Worm (Caenorhabditis elegans) whole organism, young adult: ENCODE results near the gene T05C12.4.

ENCODE experiments used
- B0336.3 ChIP-seq: fragments of 200-800 bp; sonication (Bioruptor generic); IDR thresholded peaks from 2 replicates; pipeline ENCODE4 v1.3.6; 2022; ENCODE audit warnings: missing genetic modification characterization, missing compliant biosample characterization
- D2030.7 ChIP-seq: fragments of 200-800 bp; sonication (Bioruptor generic); IDR thresholded peaks from 2 replicates; pipeline ENCODE4 v1.3.6; 2022; ENCODE audit warnings: missing genetic modification reagents, missing genetic modification characterization, missing compliant biosample characterization
- F52B5.7 ChIP-seq: sonication (generic microtip); optimal IDR thresholded peaks from 2 replicates; lab custom pipeline; 2016; ENCODE audit warnings: mild to moderate bottlenecking, missing genetic modification characterization, missing compliant biosample characterization
- F55B11.4 ChIP-seq: sonication (generic microtip); optimal IDR thresholded peaks from 2 replicates; lab custom pipeline; 2016; ENCODE audit warnings: missing compliant biosample characterization, missing genetic modification characterization, borderline replicate concordance; ENCODE audit not compliant: insufficient read depth
- K12H6.12 ChIP-seq: fragments of 200-800 bp; sonication (Bioruptor generic); optimal IDR thresholded peaks from 2 replicates; lab custom pipeline; 2018; ENCODE audit warnings: mild to moderate bottlenecking, missing genetic modification characterization, missing compliant biosample characterization
- T07F8.4 ChIP-seq: sonication (generic microtip); optimal IDR thresholded peaks from 2 replicates; lab custom pipeline; 2016; ENCODE audit warnings: mild to moderate bottlenecking, missing genetic modification characterization, moderate library complexity, missing compliant biosample characterization
- Y53F4B.3 ChIP-seq: fragments of 200-800 bp; sonication (Bioruptor generic); IDR thresholded peaks from 2 replicates; pipeline ENCODE4 v1.3.6; 2022; ENCODE audit warnings: missing genetic modification reagents, missing genetic modification characterization, missing compliant biosample characterization
- Y79H2A.3 ChIP-seq: fragments of 200-800 bp; sonication (Bioruptor generic); conservative IDR thresholded peaks from 2 replicates; pipeline ENCODE4 v1.3.6; 2022; ENCODE audit warnings: missing genetic modification reagents, missing genetic modification characterization, missing compliant biosample characterization
- Y95B8A.8 ChIP-seq: fragments of 200-800 bp; sonication (Bioruptor generic); IDR thresholded peaks from 2 replicates; pipeline ENCODE4 v1.3.6; 2022; ENCODE audit warnings: missing genetic modification reagents, missing genetic modification characterization, missing compliant biosample characterization
- ZK185.1 ChIP-seq: sonication (generic microtip); optimal IDR thresholded peaks from 2 replicates; lab custom pipeline; 2016; ENCODE audit warnings: mild to moderate bottlenecking, missing genetic modification characterization, missing compliant biosample characterization; ENCODE audit not compliant: poor library complexity, severe bottlenecking
- aptf-3 ChIP-seq: fragments of 200-800 bp; sonication (Bioruptor generic); IDR thresholded peaks from 2 replicates; pipeline ENCODE4 v1.3.6; 2022; ENCODE audit warnings: missing genetic modification characterization, missing compliant biosample characterization
- attf-5 ChIP-seq: fragments of 200-800 bp; sonication (Bioruptor generic); optimal IDR thresholded peaks from 2 replicates; lab custom pipeline; 2018; ENCODE audit warnings: mild to moderate bottlenecking, missing genetic modification characterization, missing compliant biosample characterization
- cebp-1 ChIP-seq, 2 experiments: fragments of 200-800 bp in 1 of 2; sonication (Bioruptor generic) in 1 of 2; sonication (generic microtip) in 1 of 2; IDR thresholded peaks in 1 of 2; optimal IDR thresholded peaks in 1 of 2; 2 replicates each; pipeline versions ENCODE4 v1.3.6 to Lab custom; 2017 to 2022; ENCODE audit warnings: missing compliant biosample characterization in 2 of 2, missing genetic modification characterization in 2 of 2, mild to moderate bottlenecking in 1 of 2, missing genetic modification reagents in 1 of 2, moderate library complexity in 1 of 2
- dox-1 ChIP-seq: fragments of 200-800 bp; sonication (Bioruptor generic); IDR thresholded peaks from 2 replicates; pipeline ENCODE4 v1.3.6; 2022; ENCODE audit warnings: missing genetic modification reagents, missing genetic modification characterization, missing compliant biosample characterization
- efl-1 ChIP-seq: fragments of 150-350 bp; optimal IDR thresholded peaks from 2 replicates; lab custom pipeline; 2014; ENCODE audit warnings: missing biosample characterization, missing genetic modification reagents, missing genetic modification characterization
- hmg-1.2 ChIP-seq: fragments of 200-800 bp; sonication (Bioruptor generic); IDR thresholded peaks from 2 replicates; pipeline ENCODE4 v1.3.6; 2022; ENCODE audit warnings: missing genetic modification reagents, missing genetic modification characterization, missing compliant biosample characterization
- hmg-20 ChIP-seq: fragments of 200-800 bp; sonication (Bioruptor generic); IDR thresholded peaks from 2 replicates; pipeline ENCODE4 v1.3.6; 2022; ENCODE audit warnings: missing genetic modification reagents, missing genetic modification characterization, missing compliant biosample characterization
- hrde-1 ChIP-seq: sonication (generic microtip); optimal IDR thresholded peaks from 2 replicates; lab custom pipeline; 2016; ENCODE audit warnings: missing genetic modification characterization, mild to moderate bottlenecking, missing compliant biosample characterization, moderate library complexity, missing genotype, missing genetic modification reagents, borderline replicate concordance
- let-607 ChIP-seq, 2 experiments: fragments of 200-800 bp in 1 of 2; sonication (Bioruptor generic) in 1 of 2; sonication (generic microtip) in 1 of 2; optimal IDR thresholded peaks; 2 replicates each; lab custom pipeline; 2016 to 2018; ENCODE audit warnings: mild to moderate bottlenecking in 2 of 2, missing compliant biosample characterization in 2 of 2, missing genetic modification characterization in 2 of 2, moderate library complexity in 2 of 2, missing genotype in 1 of 2
- lin-54 ChIP-seq: fragments of 200-800 bp; sonication (Bioruptor generic); optimal IDR thresholded peaks from 2 replicates; lab custom pipeline; 2018; ENCODE audit warnings: mild to moderate bottlenecking, missing genetic modification characterization, missing compliant biosample characterization
- lsl-1 ChIP-seq: fragments of 200-800 bp; sonication (Bioruptor generic); optimal IDR thresholded peaks from 2 replicates; lab custom pipeline; 2018; ENCODE audit warnings: mild to moderate bottlenecking, missing genetic modification characterization, moderate library complexity, missing compliant biosample characterization
- lsy-27 ChIP-seq: sonication (generic microtip); optimal IDR thresholded peaks from 2 replicates; lab custom pipeline; 2017; ENCODE audit warnings: missing genetic modification characterization, mild to moderate bottlenecking, missing compliant biosample characterization, antibody characterized with exemption, missing genotype, borderline replicate concordance; ENCODE audit not compliant: insufficient read depth
- madf-6 ChIP-seq: fragments of 200-800 bp; sonication (Bioruptor generic); IDR thresholded peaks from 2 replicates; pipeline ENCODE4 v1.3.6; 2022; ENCODE audit warnings: missing genetic modification reagents, missing genetic modification characterization, missing compliant biosample characterization
- mcd-1 ChIP-seq: fragments of 200-800 bp; sonication (Bioruptor generic); IDR thresholded peaks from 2 replicates; pipeline ENCODE4 v1.3.6; 2022; ENCODE audit warnings: missing genetic modification reagents, missing genetic modification characterization, missing compliant biosample characterization
- mxl-1 ChIP-seq: sonication (generic microtip); optimal IDR thresholded peaks from 2 replicates; lab custom pipeline; 2016; ENCODE audit warnings: missing genetic modification characterization, missing compliant biosample characterization
- nfya-1 ChIP-seq: sonication (generic microtip); optimal IDR thresholded peaks from 2 replicates; lab custom pipeline; 2017; ENCODE audit warnings: antibody characterized with exemption, missing compliant biosample characterization, missing genetic modification characterization, borderline replicate concordance; ENCODE audit not compliant: insufficient read depth
- nfyb-1 ChIP-seq: fragments of 200-800 bp; sonication (Bioruptor generic); IDR thresholded peaks from 2 replicates; pipeline ENCODE4 v1.3.6; 2022; ENCODE audit warnings: missing genetic modification reagents, missing genetic modification characterization, missing compliant biosample characterization
- nhr-120 ChIP-seq: fragments of 200-800 bp; sonication (Bioruptor generic); IDR thresholded peaks from 2 replicates; pipeline ENCODE4 v1.3.6; 2022; ENCODE audit warnings: missing genetic modification characterization, missing compliant biosample characterization
- nhr-80 ChIP-seq: sonication (generic microtip); optimal IDR thresholded peaks from 2 replicates; lab custom pipeline; 2016; ENCODE audit warnings: missing genetic modification characterization, missing compliant biosample characterization
- pbrm-1 ChIP-seq: fragments of 200-800 bp; sonication (Bioruptor generic); IDR thresholded peaks from 2 replicates; pipeline ENCODE4 v1.3.6; 2022; ENCODE audit warnings: missing genetic modification reagents, missing genetic modification characterization, missing compliant biosample characterization
- repo-1 ChIP-seq: sonication (generic microtip); optimal IDR thresholded peaks from 2 replicates; lab custom pipeline; 2017; ENCODE audit warnings: mild to moderate bottlenecking, missing genetic modification characterization, missing compliant biosample characterization
- sea-2 ChIP-seq: fragments of 200-800 bp; sonication (Bioruptor generic); IDR thresholded peaks from 2 replicates; pipeline ENCODE4 v1.3.6; 2022; ENCODE audit warnings: missing genetic modification characterization, missing compliant biosample characterization
- snpc-1.3 ChIP-seq: sonication (generic microtip); optimal IDR thresholded peaks from 2 replicates; lab custom pipeline; 2017; ENCODE audit warnings: missing genetic modification characterization, mild to moderate bottlenecking, missing compliant biosample characterization, antibody characterized with exemption, moderate library complexity, missing genotype, missing genetic modification reagents; ENCODE audit not compliant: insufficient read depth
- somi-1 ChIP-seq: fragments of 200-800 bp; sonication (Bioruptor generic); optimal IDR thresholded peaks from 2 replicates; lab custom pipeline; 2018; ENCODE audit warnings: mild to moderate bottlenecking, missing genetic modification characterization, missing compliant biosample characterization
- tbp1 ChIP-seq: fragments of 200-800 bp; sonication (Bioruptor generic); optimal IDR thresholded peaks from 2 replicates; lab custom pipeline; 2018; ENCODE audit warnings: mild to moderate bottlenecking, missing genetic modification characterization, missing compliant biosample characterization
- zfh-2 ChIP-seq: fragments of 200-800 bp; sonication (Bioruptor generic); conservative IDR thresholded peaks from 2 replicates; pipeline ENCODE4 v1.3.6; 2022; ENCODE audit warnings: missing genetic modification reagents, missing genetic modification characterization, missing compliant biosample characterization
- ztf-22 ChIP-seq: fragments of 200-800 bp; sonication (Bioruptor generic); optimal IDR thresholded peaks from 2 replicates; lab custom pipeline; 2018; ENCODE audit warnings: mild to moderate bottlenecking, missing genetic modification characterization, moderate library complexity, missing compliant biosample characterization
- ztf-6 ChIP-seq: fragments of 200-800 bp; sonication (Bioruptor generic); IDR thresholded peaks from 2 replicates; pipeline ENCODE4 v1.3.6; 2022; ENCODE audit warnings: missing genetic modification reagents, missing genetic modification characterization, missing compliant biosample characterization

The T05C12.4 gene

DNA sequence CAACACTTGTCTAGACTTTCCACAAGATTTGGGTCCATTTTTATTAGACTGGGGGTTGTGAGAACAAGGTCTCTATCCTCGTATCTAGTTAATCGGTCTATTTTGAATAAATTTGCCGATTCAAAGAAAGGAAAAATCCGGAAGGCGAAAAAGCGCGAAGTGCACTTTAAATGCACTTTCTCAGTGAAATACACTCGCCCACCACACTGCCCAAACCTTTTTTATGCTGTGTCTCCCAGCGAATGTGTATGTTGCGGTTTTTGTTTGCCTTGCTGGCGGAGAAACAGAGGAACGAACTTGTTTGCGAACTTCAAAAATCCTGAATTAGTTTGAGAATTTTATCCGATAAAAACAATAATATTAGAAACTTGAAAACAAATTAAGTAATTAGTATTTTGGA, 49.4 kb downstream of the T05C12.4 start:
- no peak for TF ChIP-seq cebp-1 (GFP tag; IDR thresholded peaks at IDR 0.05; lab: Robert Waterston, UW)
- peak; percentile 28 for TF ChIP-seq cebp-1 (tag; optimal IDR thresholded peaks at IDR 0.05; lab: Kevin White, UChicago)
- 0 out of 2 replicates have a peak, but pooled peaks have one; percentile 11 for TF ChIP-seq dox-1 (GFP tag; lab: Robert Waterston, UW)
- TF ChIP-seq nfya-1 (tag; lab: Kevin White, UChicago) = no peak
- TF ChIP-seq hrde-1 (tag; lab: Kevin White, UChicago) = no peak
- 0 out of 2 replicates have a peak, but pooled peaks have one; percentile 5 for TF ChIP-seq hmg-1.2 (GFP tag; lab: Robert Waterston, UW)
- TF ChIP-seq, all 124 proteins: peak for 3

ce11 chrII:8129495-8130010, 50.6 kb downstream of the T05C12.4 start, which contains the start of gene ulp-4:
ulp-4 (plus strand) TSS chrII:8129960.
- TF ChIP-seq pbrm-1 (GFP tag; lab: Robert Waterston, UW) (no peak), nhr-80 (tag; lab: Kevin White, UChicago) (peak; percentile 66), Y79H2A.3 (no peak)

ce11 chrII:8129040-8129387, 51.2 kb downstream of the T05C12.4 start:
- TF ChIP-seq T07F8.4 (tag; lab: Kevin White, UChicago) (no peak), nhr-120 (no peak), efl-1 (peak; percentile 13), mxl-1 (no peak), zfh-2 (GFP tag; lab: Robert Waterston, UW) (0 out of 2 replicates have a peak, but pooled peaks have one; percentile 5), cebp-1 (GFP tag; IDR thresholded peaks at IDR 0.05; lab: Robert Waterston, UW) (0 out of 2 replicates have a peak, but pooled peaks have one; percentile 29), cebp-1 (tag; optimal IDR thresholded peaks at IDR 0.05; lab: Kevin White, UChicago) (peak; percentile 85)

ce11 chrII:8128273-8129039, 51.7 kb downstream of the T05C12.4 start:
- TF ChIP-seq lsl-1 = no peak
- TF ChIP-seq nhr-120 = no peak
- TF ChIP-seq somi-1 = no peak
- no peak for TF ChIP-seq Y53F4B.3 (GFP tag; lab: Robert Waterston, UW)
- TF ChIP-seq F55B11.4 (tag; lab: Kevin White, UChicago) = no peak
- TF ChIP-seq snpc-1.3 (tag; lab: Kevin White, UChicago) = no peak
- TF ChIP-seq madf-6 (GFP tag; lab: Robert Waterston, UW) = no peak
- peak; percentile 36 for TF ChIP-seq attf-5 (GFP tag; lab: Kevin White, UChicago)
- no peak for TF ChIP-seq K12H6.12 (tag; lab: Kevin White, UChicago)
- TF ChIP-seq repo-1 (tag; lab: Kevin White, UChicago) = peak; percentile 28
- TF ChIP-seq cebp-1 (GFP tag; IDR thresholded peaks at IDR 0.05; lab: Robert Waterston, UW) = peak; percentile 95
- TF ChIP-seq cebp-1 (tag; optimal IDR thresholded peaks at IDR 0.05; lab: Kevin White, UChicago) = peak; percentile 93
- no peak for TF ChIP-seq let-607 (tag; optimal IDR thresholded peaks at IDR 0.05; lab: Kevin White, UChicago)
- TF ChIP-seq tbp1 (GFP tag; lab: Kevin White, UChicago) = peak; percentile 11
- no peak for TF ChIP-seq hrde-1 (tag; lab: Kevin White, UChicago)
- TF ChIP-seq aptf-3 = 0 out of 2 replicates have a peak, but pooled peaks have one; percentile 40
- TF ChIP-seq lin-54 (GFP tag; lab: Kevin White, UChicago) = peak; percentile 6
- TF ChIP-seq sea-2 (GFP tag; lab: Robert Waterston, UW) = no peak
- peak; percentile 37 for TF ChIP-seq nhr-80 (tag; lab: Kevin White, UChicago)
- TF ChIP-seq F52B5.7 (tag; lab: Kevin White, UChicago) = peak; percentile 72
- no peak for TF ChIP-seq lsy-27 (tag; lab: Kevin White, UChicago)
- TF ChIP-seq ztf-6 = no peak
- TF ChIP-seq hmg-20 = no peak
- no peak for TF ChIP-seq nfyb-1
- no peak for TF ChIP-seq ztf-22 (GFP tag; lab: Kevin White, UChicago)
- peak; percentile 38; the same call in 1 of the 2 replicates for TF ChIP-seq mcd-1 (GFP tag; lab: Robert Waterston, UW)
- TF ChIP-seq B0336.3 (GFP tag; lab: Robert Waterston, UW) = no peak
- no peak for TF ChIP-seq ZK185.1 (tag; lab: Kevin White, UChicago)
- TF ChIP-seq Y79H2A.3 = no peak
- no peak for TF ChIP-seq Y95B8A.8 (GFP tag; lab: Robert Waterston, UW)
- no peak for TF ChIP-seq D2030.7
